Fruit fly (Drosophila melanogaster) whole organism, embryonic: ENCODE measurements around the gene CG31743.
A peak's percentile ranks its signal among the peaks of the same experiment; 100 is the strongest.

Experiments
- BEAF-32 ChIP-seq: fragments of 200-800 bp; sonication (Bioruptor generic); optimal IDR thresholded peaks from 3 replicates; lab custom pipeline; 2017; ENCODE audit warnings: missing biosample characterization, missing genetic modification characterization, mild to moderate bottlenecking, moderate library complexity, missing genetic modification reagents
- CG1024 ChIP-seq: fragments of 200-800 bp; sonication (Bioruptor generic); IDR thresholded peaks from 2 replicates; pipeline ENCODE4 v1.3.6; 2022; ENCODE audit warnings: missing biosample characterization, missing genetic modification characterization
- CG11085 ChIP-seq: fragments of 200-800 bp; sonication (Bioruptor generic); IDR thresholded peaks from 2 replicates; pipeline ENCODE4 v1.3.6; 2022; ENCODE audit warnings: missing biosample characterization, missing genetic modification characterization
- CG15696 ChIP-seq: fragments of 200-800 bp; sonication (Bioruptor generic); optimal IDR thresholded peaks from 2 replicates; lab custom pipeline; 2019; ENCODE audit warnings: missing biosample characterization, mild to moderate bottlenecking, missing genetic modification characterization, moderate library complexity
- CG16863 ChIP-seq: fragments of 200-800 bp; sonication (Bioruptor generic); optimal IDR thresholded peaks from 3 replicates; lab custom pipeline; 2016; ENCODE audit warnings: missing biosample characterization, missing genetic modification characterization
- CG2129 ChIP-seq: fragments of 200-800 bp; sonication (Bioruptor generic); IDR thresholded peaks from 2 replicates; pipeline ENCODE4 v1.3.6; 2022; ENCODE audit warnings: missing biosample characterization, missing genetic modification characterization; ENCODE audit not compliant: partially characterized antibody
- CG2199 ChIP-seq: fragments of 200-800 bp; sonication (Bioruptor generic); IDR thresholded peaks from 3 replicates; pipeline ENCODE4 v1.3.6; 2022; ENCODE audit warnings: missing biosample characterization, missing genetic modification characterization
- CG2678 ChIP-seq: fragments of 200-800 bp; sonication (Bioruptor generic); optimal IDR thresholded peaks from 3 replicates; lab custom pipeline; 2019; ENCODE audit warnings: missing biosample characterization, mild to moderate bottlenecking, missing genetic modification characterization, moderate library complexity
- CG30431 ChIP-seq: fragments of 200-800 bp; sonication (Bioruptor generic); optimal IDR thresholded peaks from 2 replicates; lab custom pipeline; 2017; ENCODE audit warnings: missing biosample characterization, missing genetic modification characterization
- CG31365 ChIP-seq: fragments of 200-800 bp; sonication (Bioruptor generic); optimal IDR thresholded peaks from 2 replicates; lab custom pipeline; 2018; ENCODE audit warnings: missing biosample characterization, mild to moderate bottlenecking, missing genetic modification characterization
- CG32532 ChIP-seq: fragments of 200-800 bp; sonication (Bioruptor generic); IDR thresholded peaks from 2 replicates; pipeline ENCODE4 v1.3.6; 2022; ENCODE audit warnings: missing biosample characterization, missing genetic modification characterization
- CG33213 ChIP-seq: fragments of 200-800 bp; sonication (Bioruptor generic); optimal IDR thresholded peaks from 3 replicates; lab custom pipeline; 2016; ENCODE audit warnings: missing biosample characterization, missing genetic modification characterization
- CG3407 ChIP-seq: fragments of 200-800 bp; sonication (Bioruptor generic); optimal IDR thresholded peaks from 2 replicates; lab custom pipeline; 2018; ENCODE audit warnings: missing biosample characterization, mild to moderate bottlenecking, missing genetic modification characterization
- CG34376 ChIP-seq: fragments of 200-800 bp; sonication (Bioruptor generic); optimal IDR thresholded peaks from 2 replicates; lab custom pipeline; 2018; ENCODE audit warnings: missing biosample characterization, mild to moderate bottlenecking, missing genetic modification characterization
- CG3847 ChIP-seq: fragments of 200-800 bp; sonication (Bioruptor generic); IDR thresholded peaks from 2 replicates; pipeline ENCODE4 v1.3.6; 2022; ENCODE audit warnings: missing biosample characterization, missing genetic modification characterization
- CG4617 ChIP-seq: fragments of 200-800 bp; sonication (Bioruptor generic); optimal IDR thresholded peaks from 3 replicates; lab custom pipeline; 2016; ENCODE audit warnings: missing biosample characterization, missing genetic modification characterization, borderline replicate concordance
- CG6175 ChIP-seq: fragments of 200-800 bp; sonication (Bioruptor generic); IDR thresholded peaks from 3 replicates; pipeline ENCODE4 v1.3.6; 2022; ENCODE audit warnings: missing biosample characterization, missing genetic modification characterization
- CG6683 ChIP-seq: fragments of 200-800 bp; sonication (Bioruptor generic); optimal IDR thresholded peaks from 2 replicates; lab custom pipeline; 2017; ENCODE audit warnings: missing biosample characterization, mild to moderate bottlenecking, missing genetic modification characterization, missing genetic modification reagents
- CG9932 ChIP-seq: fragments of 200-800 bp; sonication (Bioruptor generic); IDR thresholded peaks from 2 replicates; pipeline ENCODE4 v1.3.6; 2022; ENCODE audit warnings: missing biosample characterization, missing genetic modification characterization
- CTCF ChIP-seq: fragments of 200-800 bp; sonication (Bioruptor generic); optimal IDR thresholded peaks from 2 replicates; lab custom pipeline; 2017; ENCODE audit warnings: missing biosample characterization, mild to moderate bottlenecking, missing genetic modification characterization, moderate library complexity
- CkIIα-i1 ChIP-seq: fragments of 200-800 bp; sonication (Bioruptor generic); IDR thresholded peaks from 2 replicates; pipeline ENCODE4 v1.3.6; 2022; ENCODE audit warnings: missing biosample characterization, missing genetic modification characterization
- Drgx ChIP-seq: fragments of 200-800 bp; sonication (Bioruptor generic); IDR thresholded peaks from 2 replicates; pipeline ENCODE4 v1.3.6; 2022; ENCODE audit warnings: missing biosample characterization, missing genetic modification characterization
- E2f2 ChIP-seq: fragments of 200-800 bp; sonication (Bioruptor generic); IDR thresholded peaks from 2 replicates; pipeline ENCODE4 v1.3.6; 2022; ENCODE audit warnings: missing biosample characterization, missing genetic modification characterization
- Fer2 ChIP-seq: fragments of 200-800 bp; sonication (Bioruptor generic); optimal IDR thresholded peaks from 2 replicates; lab custom pipeline; 2018; ENCODE audit warnings: missing biosample characterization, mild to moderate bottlenecking, missing genetic modification characterization, moderate library complexity
- HLHmδ ChIP-seq: fragments of 200-800 bp; sonication (Bioruptor generic); optimal IDR thresholded peaks from 2 replicates; lab custom pipeline; 2018; ENCODE audit warnings: missing biosample characterization, mild to moderate bottlenecking, missing genetic modification characterization, moderate library complexity
- Hey ChIP-seq: fragments of 200-800 bp; sonication (Bioruptor generic); optimal IDR thresholded peaks from 3 replicates; lab custom pipeline; 2018; ENCODE audit warnings: missing biosample characterization, mild to moderate bottlenecking, missing genetic modification characterization
- MBD-R2 ChIP-seq: fragments of 200-800 bp; sonication (Bioruptor generic); IDR thresholded peaks from 2 replicates; pipeline ENCODE4 v1.3.6; 2022; ENCODE audit warnings: missing biosample characterization, missing genetic modification characterization
- Mad ChIP-seq: fragments of 200-800 bp; sonication (Bioruptor generic); optimal IDR thresholded peaks from 2 replicates; lab custom pipeline; 2016; ENCODE audit warnings: missing biosample characterization, missing genetic modification characterization
- Med ChIP-seq: fragments of 200-800 bp; sonication (Bioruptor generic); peaks from one replicate; lab custom pipeline; 2016; ENCODE audit warnings: missing biosample characterization, missing genetic modification characterization, mild to moderate bottlenecking, inconsistent platforms, moderate library complexity
- Nf-YC ChIP-seq: fragments of 200-800 bp; optimal IDR thresholded peaks from 3 replicates; lab custom pipeline; 2019; ENCODE audit warnings: missing biosample characterization, mild to moderate bottlenecking, missing genetic modification characterization, moderate library complexity
- PHDP ChIP-seq: fragments of 200-800 bp; sonication (Bioruptor generic); optimal IDR thresholded peaks from 3 replicates; lab custom pipeline; 2018; ENCODE audit warnings: missing biosample characterization, mild to moderate bottlenecking, missing genetic modification characterization, moderate library complexity
- Poxn ChIP-seq: fragments of 200-800 bp; sonication (Bioruptor generic); IDR thresholded peaks from 2 replicates; pipeline ENCODE4 v1.3.6; 2022; ENCODE audit warnings: missing biosample characterization, missing genetic modification characterization
- Rfx ChIP-seq: fragments of 200-800 bp; sonication (Bioruptor generic); IDR thresholded peaks from 2 replicates; pipeline ENCODE4 v1.3.6; 2022; ENCODE audit warnings: missing biosample characterization, missing genetic modification characterization
- Six4 ChIP-seq: fragments of 200-800 bp; sonication (Bioruptor generic); optimal IDR thresholded peaks from 2 replicates; lab custom pipeline; 2016; ENCODE audit warnings: missing biosample characterization, missing genetic modification characterization
- Sox102F ChIP-seq: fragments of 200-800 bp; sonication (Bioruptor generic); optimal IDR thresholded peaks from 2 replicates; lab custom pipeline; 2018; ENCODE audit warnings: missing biosample characterization, mild to moderate bottlenecking, missing genetic modification characterization, moderate library complexity
- btn ChIP-seq: fragments of 200-800 bp; sonication (Bioruptor generic); optimal IDR thresholded peaks from 2 replicates; lab custom pipeline; 2016; ENCODE audit warnings: missing biosample characterization, missing genetic modification characterization
- cad ChIP-seq: fragments of >200 bp; optimal IDR thresholded peaks from 2 replicates; lab custom pipeline; 2017; ENCODE audit warnings: missing biosample characterization, missing genetic modification characterization
- chn ChIP-seq: fragments of 200-800 bp; sonication (Bioruptor generic); optimal IDR thresholded peaks from 2 replicates; lab custom pipeline; 2016; ENCODE audit warnings: missing biosample characterization, missing genetic modification characterization
- dmrt99B ChIP-seq: fragments of 200-800 bp; sonication (Bioruptor generic); optimal IDR thresholded peaks from 2 replicates; lab custom pipeline; 2018; ENCODE audit warnings: missing biosample characterization, mild to moderate bottlenecking, missing genetic modification characterization, moderate library complexity
- esg ChIP-seq: fragments of 200-800 bp; sonication (Bioruptor generic); conservative IDR thresholded peaks from 2 replicates; pipeline ENCODE4 v1.3.6; 2022; ENCODE audit warnings: missing biosample characterization, missing genetic modification characterization
- ham ChIP-seq: fragments of 200-800 bp; sonication (Bioruptor generic); IDR thresholded peaks from 2 replicates; pipeline ENCODE4 v1.3.6; 2022; ENCODE audit warnings: missing biosample characterization, missing genetic modification characterization
- klu ChIP-seq: fragments of 200-800 bp; sonication (Bioruptor generic); IDR thresholded peaks from 2 replicates; pipeline ENCODE4 v1.3.6; 2022; ENCODE audit warnings: missing biosample characterization, missing genetic modification characterization
- nau ChIP-seq: fragments of 200-800 bp; sonication (Bioruptor generic); optimal IDR thresholded peaks from 3 replicates; lab custom pipeline; 2017; ENCODE audit warnings: missing biosample characterization, mild to moderate bottlenecking, missing genetic modification characterization, missing genetic modification reagents
- org-1 ChIP-seq: fragments of 200-800 bp; sonication (Bioruptor generic); optimal IDR thresholded peaks from 2 replicates; lab custom pipeline; 2017; ENCODE audit warnings: missing biosample characterization, missing genetic modification characterization
- otp ChIP-seq: fragments of 200-800 bp; sonication (Bioruptor generic); IDR thresholded peaks from 3 replicates; pipeline ENCODE4, ENCODE4 v1.3.6; 2022; ENCODE audit warnings: missing biosample characterization, missing genetic modification characterization
- sim ChIP-seq: fragments of 200-800 bp; sonication (Bioruptor generic); IDR thresholded peaks from 2 replicates; pipeline ENCODE4 v1.3.6; 2022; ENCODE audit warnings: missing biosample characterization, missing genetic modification characterization
- sna ChIP-seq: fragments of 200-800 bp; sonication (Bioruptor generic); IDR thresholded peaks from 2 replicates; pipeline ENCODE4 v1.3.6; 2022; ENCODE audit warnings: missing biosample characterization, missing genetic modification characterization; ENCODE audit not compliant: partially characterized antibody
- stwl ChIP-seq: fragments of 200-800 bp; sonication (Bioruptor generic); optimal IDR thresholded peaks from 3 replicates; lab custom pipeline; 2018; ENCODE audit warnings: missing biosample characterization, mild to moderate bottlenecking, missing genetic modification characterization, moderate library complexity
- wek ChIP-seq: fragments of 200-800 bp; sonication (Bioruptor generic); optimal IDR thresholded peaks from 3 replicates; lab custom pipeline; 2018; ENCODE audit warnings: missing biosample characterization, mild to moderate bottlenecking, missing genetic modification characterization, moderate library complexity
- z ChIP-seq: fragments of 200-800 bp; sonication (Bioruptor generic); IDR thresholded peaks from 3 replicates; pipeline ENCODE4 v1.3.6; 2022; ENCODE audit warnings: missing biosample characterization, missing genetic modification characterization
- zen ChIP-seq: fragments of 200-800 bp; sonication (Bioruptor generic); optimal IDR thresholded peaks from 3 replicates; lab custom pipeline; 2018; ENCODE audit warnings: missing biosample characterization, mild to moderate bottlenecking, missing genetic modification characterization, moderate library complexity
- zfh1 ChIP-seq: fragments of 200-800 bp; sonication (Bioruptor generic); IDR thresholded peaks from 3 replicates; pipeline ENCODE4 v1.3.6; 2022; ENCODE audit warnings: missing biosample characterization, missing genetic modification characterization
- zfh2 ChIP-seq: fragments of 200-800 bp; sonication (Bioruptor generic); optimal IDR thresholded peaks from 2 replicates; lab custom pipeline; 2016; ENCODE audit warnings: missing biosample characterization, missing genetic modification characterization

Gene CG31743

dm6 chr2L:16879288-16879687, at the start of gene CG31743, which contains the start of the genes CG32832 and CG34313 (continued):
- TF ChIP-seq klu (GFP tag; lab: Robert Waterston, UW), result no peak
- no peak for TF ChIP-seq Rfx
- TF ChIP-seq CTCF (GFP tag; lab: Kevin White, UChicago), result peak; percentile 13
- no peak for TF ChIP-seq CG6683 (GFP tag; lab: Kevin White, UChicago)
- peak; percentile 77 for TF ChIP-seq sna
- no peak for TF ChIP-seq CG2678 (tag; lab: Kevin White, UChicago)
- TF ChIP-seq CG1024, result no peak
- no peak for TF ChIP-seq CG31365
- TF ChIP-seq Hey (tag; lab: Kevin White, UChicago), result no peak
- no peak for TF ChIP-seq CG11085 (GFP tag; lab: Robert Waterston, UW)
- no peak for TF ChIP-seq Mad (GFP tag; lab: Kevin White, UChicago)
- TF ChIP-seq otp (GFP tag; lab: Robert Waterston, UW), result no peak
- TF ChIP-seq CG32532, result no peak
- peak; percentile 28 for TF ChIP-seq CG2129
- no peak for TF ChIP-seq CG3407 (GFP tag; lab: Kevin White, UChicago)
- TF ChIP-seq btn (GFP tag; lab: Kevin White, UChicago), result no peak
- TF ChIP-seq CG2199 (GFP tag; lab: Robert Waterston, UW), result no peak
- TF ChIP-seq sim, result no peak
- TF ChIP-seq CG4617 (GFP tag; lab: Kevin White, UChicago), result peak; percentile 65
- TF ChIP-seq CG30431, result no peak
- peak; percentile 30 for TF ChIP-seq Nf-YC (tag; lab: Kevin White, UChicago)
- TF ChIP-seq wek (GFP tag; lab: Kevin White, UChicago), result no peak
- TF ChIP-seq CG16863 (GFP tag; lab: Kevin White, UChicago), result no peak
- no peak for TF ChIP-seq ham (GFP tag; lab: Robert Waterston, UW)
- TF ChIP-seq dmrt99B (tag; lab: Kevin White, UChicago), result no peak
- no peak for TF ChIP-seq CG15696 (tag; lab: Kevin White, UChicago)
- peak; percentile 88 for TF ChIP-seq MBD-R2 (GFP tag; lab: Robert Waterston, UW)
- TF ChIP-seq HLHmδ (GFP tag; lab: Kevin White, UChicago), result no peak
- no peak for TF ChIP-seq CkIIα-i1 (GFP tag; lab: Robert Waterston, UW)
- peak; percentile 34; the same call in 1 of the 2 replicates for TF ChIP-seq CG3847 (GFP tag; lab: Robert Waterston, UW)
- TF ChIP-seq cad (GFP tag; lab: Kevin White, UChicago), result no peak
- no peak for TF ChIP-seq Poxn (GFP tag; lab: Robert Waterston, UW)
- no peak for TF ChIP-seq CG6175 (GFP tag; lab: Robert Waterston, UW)
- no peak for TF ChIP-seq Drgx (GFP tag; lab: Robert Waterston, UW)
- TF ChIP-seq PHDP (tag; lab: Kevin White, UChicago), result no peak
- TF ChIP-seq Fer2 (tag; lab: Kevin White, UChicago), result no peak
- TF ChIP-seq nau (GFP tag; lab: Kevin White, UChicago), result peak; percentile 32
- TF ChIP-seq CG34376, result no peak
- TF ChIP-seq Sox102F, result no peak
- TF ChIP-seq zen (tag; lab: Kevin White, UChicago), result peak; percentile 9
- TF ChIP-seq z (GFP tag; lab: Robert Waterston, UW), result no peak
- peak; percentile 82 for TF ChIP-seq stwl (tag; lab: Kevin White, UChicago)
- no peak for TF ChIP-seq CG9932 (GFP tag; lab: Robert Waterston, UW)
- no peak for TF ChIP-seq zfh1 (GFP tag; lab: Robert Waterston, UW)
- no peak for TF ChIP-seq esg
- TF ChIP-seq org-1 (GFP tag; lab: Kevin White, UChicago), result no peak
- TF ChIP-seq E2f2 (GFP tag; lab: Robert Waterston, UW), result peak; percentile 98
- no peak for TF ChIP-seq CG33213
- no peak for TF ChIP-seq chn
- no peak for TF ChIP-seq Six4 (GFP tag; lab: Kevin White, UChicago)
- no peak for TF ChIP-seq Med (GFP tag; lab: Kevin White, UChicago)
- peak; percentile 85 for TF ChIP-seq BEAF-32 (GFP tag; lab: Kevin White, UChicago)
- TF ChIP-seq zfh2 (GFP tag; lab: Kevin White, UChicago), result no peak
